Worm (Caenorhabditis elegans): ENCODE data around the gene acs-10.

acs-10 gene

DNA sequence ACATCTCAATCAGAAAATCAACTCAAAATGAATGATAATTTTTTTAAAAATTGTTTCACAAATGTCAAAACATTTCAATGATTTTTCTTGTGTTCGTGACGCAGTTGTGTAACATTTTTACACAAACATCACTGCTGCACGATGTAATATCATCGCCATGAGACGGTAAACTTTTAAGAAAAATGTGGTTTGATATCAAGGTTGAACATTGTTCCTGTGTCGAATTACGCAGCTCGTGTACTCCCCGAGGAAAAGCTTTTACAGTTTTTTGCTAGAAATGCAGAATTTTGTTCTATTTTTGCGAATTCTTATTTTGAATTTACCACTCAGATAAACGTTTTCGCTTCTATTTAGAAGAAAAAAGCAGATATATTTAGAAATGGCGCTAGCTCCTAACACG lies 51.4 kb downstream of the acs-10 start (continued):
- no peak for TF ChIP-seq mxl-1 (tag; optimal IDR thresholded peaks at IDR 0.05)
- 0 out of 2 replicates have a peak, but pooled peaks have one; percentile 10 for TF ChIP-seq mcd-1 (GFP tag; IDR thresholded peaks at IDR 0.05)
- TF ChIP-seq snpc-3.4 (tag; optimal IDR thresholded peaks at IDR 0.05), result no peak
- TF ChIP-seq somi-1 (GFP tag; optimal IDR thresholded peaks at IDR 0.05), result no peak
- TF ChIP-seq nhr-179 (tag; optimal IDR thresholded peaks at IDR 0.05), result no peak
- TF ChIP-seq cebp-1 (GFP tag; IDR thresholded peaks at IDR 0.05), result no peak
- peak; percentile 49 for TF ChIP-seq cebp-1 (tag; optimal IDR thresholded peaks at IDR 0.05)
